Worm (Caenorhabditis elegans) whole organism, young adult: Measurements from ENCODE around the gene C08F1.11.

Experiments used
- D2030.7 ChIP-seq: fragments of 200-800 bp; sonication (Bioruptor generic); IDR thresholded peaks from 2 replicates; pipeline ENCODE4 v1.3.6; 2022; ENCODE audit warnings: missing genetic modification reagents, missing genetic modification characterization, missing compliant biosample characterization
- F22D6.2 ChIP-seq: sonication (generic microtip); optimal IDR thresholded peaks from 2 replicates; lab custom pipeline; 2016; ENCODE audit warnings: mild to moderate bottlenecking, missing genetic modification characterization, missing compliant biosample characterization
- F49E8.2 ChIP-seq: sonication (generic microtip); optimal IDR thresholded peaks from 3 replicates; lab custom pipeline; 2017; ENCODE audit warnings: missing genetic modification characterization, mild to moderate bottlenecking, missing compliant biosample characterization, antibody characterized with exemption, moderate library complexity; ENCODE audit not compliant: insufficient read depth
- F57C9.4 ChIP-seq: sonication (generic microtip); optimal IDR thresholded peaks from 2 replicates; lab custom pipeline; 2017; ENCODE audit warnings: mild to moderate bottlenecking, missing genetic modification characterization, missing compliant biosample characterization
- K12H6.12 ChIP-seq: fragments of 200-800 bp; sonication (Bioruptor generic); optimal IDR thresholded peaks from 2 replicates; lab custom pipeline; 2018; ENCODE audit warnings: mild to moderate bottlenecking, missing genetic modification characterization, missing compliant biosample characterization
- T26A5.8 ChIP-seq: sonication (generic microtip); optimal IDR thresholded peaks from 2 replicates; lab custom pipeline; 2016; ENCODE audit warnings: missing genetic modification characterization, missing compliant biosample characterization
- Y53F4B.3 ChIP-seq: fragments of 200-800 bp; sonication (Bioruptor generic); IDR thresholded peaks from 2 replicates; pipeline ENCODE4 v1.3.6; 2022; ENCODE audit warnings: missing genetic modification reagents, missing genetic modification characterization, missing compliant biosample characterization
- Y79H2A.3 ChIP-seq: fragments of 200-800 bp; sonication (Bioruptor generic); conservative IDR thresholded peaks from 2 replicates; pipeline ENCODE4 v1.3.6; 2022; ENCODE audit warnings: missing genetic modification reagents, missing genetic modification characterization, missing compliant biosample characterization
- ceh-40 ChIP-seq: fragments of 200-800 bp; sonication (Bioruptor generic); IDR thresholded peaks from 2 replicates; pipeline ENCODE4 v1.3.6; 2022; ENCODE audit warnings: missing genetic modification characterization, missing compliant biosample characterization
- egl-44 ChIP-seq: fragments of 200-800 bp; sonication (Bioruptor generic); IDR thresholded peaks from 2 replicates; pipeline ENCODE4 v1.3.6; 2022; ENCODE audit warnings: missing genetic modification reagents, missing genetic modification characterization, missing compliant biosample characterization
- ets-4 ChIP-seq: fragments of 200-800 bp; sonication (Bioruptor generic); optimal IDR thresholded peaks from 2 replicates; lab custom pipeline; 2018; ENCODE audit warnings: mild to moderate bottlenecking, missing genetic modification characterization, missing compliant biosample characterization
- him-1 ChIP-seq: sonication (generic microtip); optimal IDR thresholded peaks from 2 replicates; lab custom pipeline; 2016; ENCODE audit warnings: missing genotype, missing genetic modification reagents, missing genetic modification characterization, missing compliant biosample characterization
- hlh-12 ChIP-seq: sonication (generic microtip); optimal IDR thresholded peaks from 2 replicates; lab custom pipeline; 2016; ENCODE audit warnings: missing genetic modification characterization, missing compliant biosample characterization
- hlh-26 ChIP-seq: fragments of 200-800 bp; sonication (Bioruptor generic); conservative IDR thresholded peaks from 2 replicates; pipeline ENCODE4 v1.3.6; 2022; ENCODE audit warnings: missing genetic modification reagents, missing genetic modification characterization, missing compliant biosample characterization
- hmg-20 ChIP-seq: fragments of 200-800 bp; sonication (Bioruptor generic); IDR thresholded peaks from 2 replicates; pipeline ENCODE4 v1.3.6; 2022; ENCODE audit warnings: missing genetic modification reagents, missing genetic modification characterization, missing compliant biosample characterization
- hrde-1 ChIP-seq: sonication (generic microtip); optimal IDR thresholded peaks from 2 replicates; lab custom pipeline; 2016; ENCODE audit warnings: missing genetic modification characterization, mild to moderate bottlenecking, missing compliant biosample characterization, moderate library complexity, missing genotype, missing genetic modification reagents, borderline replicate concordance
- hsf-1 ChIP-seq: fragments of 200-800 bp; sonication (Bioruptor generic); IDR thresholded peaks from 2 replicates; pipeline ENCODE4 v1.3.6; 2022; ENCODE audit warnings: missing genetic modification reagents, missing genetic modification characterization, missing compliant biosample characterization
- lag-1 ChIP-seq: fragments of 200-800 bp; sonication (Bioruptor generic); IDR thresholded peaks from 2 replicates; pipeline ENCODE4 v1.3.6; 2022; ENCODE audit warnings: missing genetic modification reagents, missing genetic modification characterization, missing compliant biosample characterization
- lin-26 ChIP-seq: fragments of 200-800 bp; sonication (Bioruptor generic); IDR thresholded peaks from 2 replicates; pipeline ENCODE4 v1.3.6; 2022; ENCODE audit warnings: missing genetic modification reagents, missing genetic modification characterization, missing compliant biosample characterization
- lin-40 ChIP-seq: sonication (generic microtip); optimal IDR thresholded peaks from 2 replicates; lab custom pipeline; 2016; ENCODE audit warnings: missing genetic modification characterization, mild to moderate bottlenecking, missing compliant biosample characterization, missing genotype, missing genetic modification reagents
- lsl-1 ChIP-seq: fragments of 200-800 bp; sonication (Bioruptor generic); optimal IDR thresholded peaks from 2 replicates; lab custom pipeline; 2018; ENCODE audit warnings: mild to moderate bottlenecking, missing genetic modification characterization, moderate library complexity, missing compliant biosample characterization
- lsy-27 ChIP-seq: sonication (generic microtip); optimal IDR thresholded peaks from 2 replicates; lab custom pipeline; 2017; ENCODE audit warnings: missing genetic modification characterization, mild to moderate bottlenecking, missing compliant biosample characterization, antibody characterized with exemption, missing genotype, borderline replicate concordance; ENCODE audit not compliant: insufficient read depth
- madf-8 ChIP-seq: fragments of 200-800 bp; sonication (Bioruptor generic); conservative IDR thresholded peaks from 2 replicates; pipeline ENCODE4 v1.3.6; 2022; ENCODE audit warnings: missing genetic modification reagents, missing genetic modification characterization, missing compliant biosample characterization
- mel-28 ChIP-seq: sonication (generic microtip); optimal IDR thresholded peaks from 2 replicates; lab custom pipeline; 2016; ENCODE audit warnings: borderline replicate concordance, mild to moderate bottlenecking, missing genetic modification characterization, missing compliant biosample characterization
- mxl-1 ChIP-seq: sonication (generic microtip); optimal IDR thresholded peaks from 2 replicates; lab custom pipeline; 2016; ENCODE audit warnings: missing genetic modification characterization, missing compliant biosample characterization
- nhr-120 ChIP-seq: fragments of 200-800 bp; sonication (Bioruptor generic); IDR thresholded peaks from 2 replicates; pipeline ENCODE4 v1.3.6; 2022; ENCODE audit warnings: missing genetic modification characterization, missing compliant biosample characterization
- sdz-38 ChIP-seq: sonication (generic microtip); optimal IDR thresholded peaks from 2 replicates; lab custom pipeline; 2016; ENCODE audit warnings: missing genotype, missing genetic modification characterization, missing compliant biosample characterization
- snpc-1.1 ChIP-seq: sonication (generic microtip); optimal IDR thresholded peaks from 2 replicates; lab custom pipeline; 2017; ENCODE audit warnings: missing genetic modification characterization, mild to moderate bottlenecking, missing compliant biosample characterization, antibody characterized with exemption, moderate library complexity, missing genotype, missing genetic modification reagents; ENCODE audit not compliant: insufficient read depth
- snpc-3.4 ChIP-seq: sonication (generic microtip); optimal IDR thresholded peaks from 2 replicates; lab custom pipeline; 2017; ENCODE audit warnings: missing genetic modification characterization, mild to moderate bottlenecking, missing compliant biosample characterization, antibody characterized with exemption, moderate library complexity, missing genotype, missing genetic modification reagents
- tbx-9 ChIP-seq: sonication (generic microtip); optimal IDR thresholded peaks from 2 replicates; lab custom pipeline; 2016; ENCODE audit warnings: borderline replicate concordance, missing genetic modification characterization, inconsistent platforms, missing compliant biosample characterization
- zfh-2 ChIP-seq: fragments of 200-800 bp; sonication (Bioruptor generic); conservative IDR thresholded peaks from 2 replicates; pipeline ENCODE4 v1.3.6; 2022; ENCODE audit warnings: missing genetic modification reagents, missing genetic modification characterization, missing compliant biosample characterization
- ztf-28 ChIP-seq: fragments of 200-800 bp; sonication (Bioruptor generic); IDR thresholded peaks from 2 replicates; pipeline ENCODE4 v1.3.6; 2022; ENCODE audit warnings: missing genetic modification reagents, missing genetic modification characterization, missing compliant biosample characterization

The C08F1.11 gene

DNA sequence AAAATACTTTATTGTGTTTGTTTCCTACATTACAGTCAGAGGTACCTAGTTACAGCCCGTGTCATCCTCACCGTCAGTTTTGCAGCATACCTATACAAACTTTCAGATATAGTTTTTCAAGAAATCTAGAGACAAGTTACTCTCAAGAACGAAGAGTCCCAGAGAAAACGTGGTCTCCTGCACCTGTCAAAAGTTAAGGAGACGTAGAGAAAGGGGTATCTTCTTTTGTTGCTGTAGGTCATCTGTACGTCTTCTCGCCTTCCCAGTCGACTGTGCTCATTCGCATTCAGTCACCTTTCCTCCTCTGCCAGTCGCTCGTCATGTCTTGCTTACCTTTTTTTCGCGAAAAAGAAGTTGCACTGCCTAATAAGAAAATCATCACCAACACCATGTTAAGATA is 23.1 kb downstream of the C08F1.11 start, which contains the start of gene F36H5.4:
F36H5.4 (plus strand) TSS at position 301 of the 400 bp plus-strand sequence.
- TF ChIP-seq lag-1: no peak
- TF ChIP-seq F49E8.2 (tag; lab: Kevin White, UChicago): no peak
- TF ChIP-seq egl-44: no peak
- no peak for TF ChIP-seq lsy-27 (tag; lab: Kevin White, UChicago)
- TF ChIP-seq mel-28 (tag; lab: Kevin White, UChicago): no peak
- TF ChIP-seq hmg-20 (GFP tag; lab: Robert Waterston, UW): no peak
- no peak for TF ChIP-seq hlh-12
- no peak for TF ChIP-seq F22D6.2
- no peak for TF ChIP-seq him-1 (tag; lab: Kevin White, UChicago)
- no peak for TF ChIP-seq T26A5.8 (tag; lab: Kevin White, UChicago)
- no peak for TF ChIP-seq nhr-120 (GFP tag; lab: Robert Waterston, UW)
- TF ChIP-seq hlh-26 (GFP tag; lab: Robert Waterston, UW): no peak
- no peak for TF ChIP-seq ztf-28
- TF ChIP-seq mxl-1 (tag; lab: Kevin White, UChicago): no peak
- no peak for TF ChIP-seq Y79H2A.3 (GFP tag; lab: Robert Waterston, UW)

DNA sequence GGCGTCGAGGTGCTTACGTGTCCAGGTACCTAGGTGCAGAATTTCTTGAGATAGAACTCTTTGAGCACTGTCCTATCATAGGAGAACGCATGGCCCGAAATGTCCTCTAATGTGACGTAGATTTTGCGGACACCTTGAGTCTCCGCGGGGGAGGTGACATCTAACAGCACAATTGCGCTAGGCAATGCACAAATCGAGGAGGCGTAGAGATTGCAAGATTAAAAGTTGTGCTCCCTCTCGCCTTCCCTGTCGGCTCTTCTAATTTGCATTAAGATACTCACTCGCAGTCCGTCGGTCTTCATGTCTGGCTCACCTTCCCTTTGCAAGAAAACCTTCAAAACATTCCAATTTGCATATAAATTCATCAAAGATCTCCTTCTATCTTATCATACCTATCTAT is 25.1 kb downstream of the C08F1.11 start, which contains the start of gene F36H5.18:
F36H5.18 (plus strand) TSS at position 301 of the 400 bp plus-strand sequence.
- TF ChIP-seq tbx-9 (tag; lab: Kevin White, UChicago) (no peak), hsf-1 (no peak), ceh-40 (GFP tag; lab: Robert Waterston, UW) (no peak), D2030.7 (GFP tag; lab: Robert Waterston, UW) (no peak), zfh-2 (no peak), lin-40 (tag; lab: Kevin White, UChicago) (no peak), snpc-1.1 (tag; lab: Kevin White, UChicago) (no peak), F57C9.4 (no peak), madf-8 (no peak), lsl-1 (GFP tag; lab: Kevin White, UChicago) (no peak), Y79H2A.3 (GFP tag; lab: Robert Waterston, UW) (no peak), lin-26 (GFP tag; lab: Robert Waterston, UW) (no peak), egl-44 (no peak), hrde-1 (no peak), K12H6.12 (tag; lab: Kevin White, UChicago) (no peak), F49E8.2 (tag; lab: Kevin White, UChicago) (no peak)
- TF ChIP-seq, all 124 proteins: peak for 0

DNA sequence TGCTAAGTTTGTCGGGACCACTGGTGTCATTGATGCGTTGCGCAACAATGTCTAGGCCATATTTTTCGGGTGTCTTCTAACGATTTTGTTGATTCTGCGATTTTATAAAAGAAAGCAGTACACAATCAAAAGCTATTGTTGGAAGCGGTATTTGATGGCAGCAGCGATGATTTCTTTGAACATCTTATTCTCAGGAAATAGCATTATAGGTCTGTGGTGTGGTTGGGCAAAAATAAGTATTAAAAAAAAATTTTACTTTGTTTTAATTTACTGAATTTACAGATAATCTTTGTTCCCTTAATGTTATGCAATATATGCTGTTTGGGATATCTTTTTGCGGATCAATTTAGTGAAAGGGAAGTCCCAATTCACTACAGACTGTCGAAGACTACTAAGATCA is 27.7 kb downstream of the C08F1.11 start, which contains the start of gene F36H5.10:
F36H5.10 (plus strand) TSS at position 301 of the 400 bp plus-strand sequence.
- TF ChIP-seq hlh-26 (GFP tag; lab: Robert Waterston, UW) (no peak), ets-4 (no peak), tbx-9 (tag; lab: Kevin White, UChicago) (no peak), snpc-1.1 (tag; lab: Kevin White, UChicago) (no peak)

DNA sequence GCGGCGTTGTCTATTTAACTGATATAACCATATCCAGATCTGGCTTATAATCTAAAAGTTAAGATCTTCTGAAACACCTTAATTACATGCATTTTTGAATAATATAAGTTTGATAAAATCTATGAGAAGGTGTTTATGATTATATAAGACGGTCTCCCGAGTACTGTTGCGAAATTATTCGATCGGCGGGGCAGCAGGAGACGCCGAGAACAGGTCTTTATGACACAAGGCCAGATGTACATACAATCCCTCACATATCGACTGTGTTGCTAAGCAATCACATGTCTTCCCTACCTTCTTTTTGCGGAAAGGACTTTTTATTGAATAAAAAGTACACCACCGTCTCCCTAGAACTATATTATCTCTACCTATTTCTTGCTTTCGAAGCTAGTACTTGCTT is 28.1 kb downstream of the C08F1.11 start, which contains the start of gene fbxb-53:
fbxb-53 (plus strand) TSS at position 301 of the 400 bp plus-strand sequence.
- no peak for TF ChIP-seq ets-4
- TF ChIP-seq sdz-38: no peak
- no peak for TF ChIP-seq Y53F4B.3 (GFP tag; lab: Robert Waterston, UW)
- TF ChIP-seq hsf-1: no peak
- TF ChIP-seq snpc-3.4 (tag; lab: Kevin White, UChicago): no peak
